Worm (Caenorhabditis elegans): Measurements from ENCODE around the gene K03A11.4.

K03A11.4 gene

ce11 chrX:13048258-13048657, 29.7 kb upstream of the K03A11.4 start, which contains the start of gene C53C7.3:
Gene C53C7.3, plus strand, starts transcription at chrX:13048558.
- TF ChIP-seq ceh-13 (GFP tag; optimal IDR thresholded peaks at IDR 0.05) (no peak), tbx-37 (GFP tag; conservative IDR thresholded peaks at IDR 0.05) (no peak), hmbx-1 (tag; optimal IDR thresholded peaks at IDR 0.05) (no peak), flt-1 (GFP tag; IDR thresholded peaks at IDR 0.05) (no peak), ceh-36 (tag; optimal IDR thresholded peaks at IDR 0.05) (no peak), tbx-11 (GFP tag; IDR thresholded peaks at IDR 0.05) (no peak), ets-7 (tag; optimal IDR thresholded peaks at IDR 0.05) (no peak), F13C5.2 (tag; optimal IDR thresholded peaks at IDR 0.05) (no peak), pes-1 (GFP tag; IDR thresholded peaks at IDR 0.05) (no peak)

ce11 chrX:13051405-13051804, 26.6 kb upstream of the K03A11.4 start, which contains the start of gene K03A11.1:
Gene K03A11.1, plus strand, starts transcription at chrX:13051705.
- no peak for TF ChIP-seq hmbx-1 (tag; optimal IDR thresholded peaks at IDR 0.05)
- TF ChIP-seq hmg-4 (GFP tag; optimal IDR thresholded peaks at IDR 0.05), result no peak
- no peak for TF ChIP-seq ceh-36 (tag; optimal IDR thresholded peaks at IDR 0.05)

- TF ChIP-seq ceh-13 (GFP tag; optimal IDR thresholded peaks at IDR 0.05) (no peak), aly-1 (tag; optimal IDR thresholded peaks at IDR 0.05) (no peak), ceh-36 (tag; optimal IDR thresholded peaks at IDR 0.05) (no peak), flt-1 (GFP tag; IDR thresholded peaks at IDR 0.05) (no peak), ets-7 (tag; optimal IDR thresholded peaks at IDR 0.05) (no peak), tbx-11 (GFP tag; IDR thresholded peaks at IDR 0.05) (no peak), B0310.2 (tag; optimal IDR thresholded peaks at IDR 0.05) (no peak), hmg-4 (GFP tag; optimal IDR thresholded peaks at IDR 0.05) (no peak)
Observed at ce11 chrX:13055560-13055959, 22.4 kb upstream of the K03A11.4 start, which contains the start of gene K03A11.6. Gene K03A11.6, plus strand, starts transcription at chrX:13055860.

- TF ChIP-seq pes-1 (GFP tag; IDR thresholded peaks at IDR 0.05) (no peak), tbx-37 (GFP tag; conservative IDR thresholded peaks at IDR 0.05) (no peak), hmbx-1 (tag; optimal IDR thresholded peaks at IDR 0.05) (no peak), B0310.2 (tag; optimal IDR thresholded peaks at IDR 0.05) (no peak), tbx-11 (GFP tag; IDR thresholded peaks at IDR 0.05) (no peak)
Observed at ce11 chrX:13059984-13060383, 18.0 kb upstream of the K03A11.4 start.

- TF ChIP-seq pes-1 (GFP tag; IDR thresholded peaks at IDR 0.05) (no peak), hnd-1 (tag; optimal IDR thresholded peaks at IDR 0.05) (no peak), tbx-11 (GFP tag; IDR thresholded peaks at IDR 0.05) (no peak), sea-1 (GFP tag; conservative IDR thresholded peaks at IDR 0.05) (no peak), ets-7 (tag; optimal IDR thresholded peaks at IDR 0.05) (no peak), aly-1 (tag; optimal IDR thresholded peaks at IDR 0.05) (no peak), flt-1 (GFP tag; IDR thresholded peaks at IDR 0.05) (no peak), ama-1 (optimal IDR thresholded peaks at IDR 0.05) (no peak), tbx-37 (GFP tag; conservative IDR thresholded peaks at IDR 0.05) (no peak), B0310.2 (tag; optimal IDR thresholded peaks at IDR 0.05) (no peak), ceh-36 (tag; optimal IDR thresholded peaks at IDR 0.05) (no peak), tra-4 (tag; optimal IDR thresholded peaks at IDR 0.05) (no peak), ceh-13 (GFP tag; optimal IDR thresholded peaks at IDR 0.05) (no peak), hmbx-1 (tag; optimal IDR thresholded peaks at IDR 0.05) (no peak), F13C5.2 (tag; optimal IDR thresholded peaks at IDR 0.05) (no peak), scrt-1 (GFP tag; IDR thresholded peaks at IDR 0.05) (no peak), hmg-4 (GFP tag; optimal IDR thresholded peaks at IDR 0.05) (no peak)
Observed at ce11 chrX:13061366-13061765, 16.6 kb upstream of the K03A11.4 start.

- TF ChIP-seq tbx-37 (GFP tag; conservative IDR thresholded peaks at IDR 0.05), result no peak
- TF ChIP-seq ceh-36 (tag; optimal IDR thresholded peaks at IDR 0.05), result no peak
Observed at ce11 chrX:13062934-13063585, 14.9 kb upstream of the K03A11.4 start, which contains the start of gene K03A11.5. Gene K03A11.5, plus strand, starts transcription at chrX:13063535.

ce11 chrX:13071120-13071519, 6.9 kb upstream of the K03A11.4 start, which contains the start of gene cpx-2:
Gene cpx-2, minus strand, starts transcription at chrX:13071220.
- TF ChIP-seq pes-1 (GFP tag; IDR thresholded peaks at IDR 0.05) (no peak), aly-1 (tag; optimal IDR thresholded peaks at IDR 0.05) (no peak)

ce11 chrX:13074373-13074772, 3.6 kb upstream of the K03A11.4 start, which contains the start of gene ceh-28:
Gene ceh-28, plus strand, starts transcription at chrX:13074673.
- no peak for TF ChIP-seq flt-1 (GFP tag; IDR thresholded peaks at IDR 0.05)
- TF ChIP-seq hmg-4 (GFP tag; optimal IDR thresholded peaks at IDR 0.05), result no peak
- no peak for TF ChIP-seq tbx-11 (GFP tag; IDR thresholded peaks at IDR 0.05)
- TF ChIP-seq F13C5.2 (tag; optimal IDR thresholded peaks at IDR 0.05), result no peak
- no peak for TF ChIP-seq ceh-13 (GFP tag; optimal IDR thresholded peaks at IDR 0.05)
- TF ChIP-seq B0310.2 (tag; optimal IDR thresholded peaks at IDR 0.05), result no peak
- TF ChIP-seq scrt-1 (GFP tag; IDR thresholded peaks at IDR 0.05), result no peak
- no peak for TF ChIP-seq pes-1 (GFP tag; IDR thresholded peaks at IDR 0.05)
- TF ChIP-seq hnd-1 (tag; optimal IDR thresholded peaks at IDR 0.05), result no peak
- no peak for TF ChIP-seq sea-1 (GFP tag; conservative IDR thresholded peaks at IDR 0.05)
- no peak for TF ChIP-seq tra-4 (tag; optimal IDR thresholded peaks at IDR 0.05)
- no peak for TF ChIP-seq ets-7 (tag; optimal IDR thresholded peaks at IDR 0.05)

- TF ChIP-seq hmbx-1 (tag; optimal IDR thresholded peaks at IDR 0.05) (no peak), scrt-1 (GFP tag; IDR thresholded peaks at IDR 0.05) (no peak), F13C5.2 (tag; optimal IDR thresholded peaks at IDR 0.05) (no peak), ceh-13 (GFP tag; optimal IDR thresholded peaks at IDR 0.05) (no peak), hnd-1 (tag; optimal IDR thresholded peaks at IDR 0.05) (no peak), hmg-4 (GFP tag; optimal IDR thresholded peaks at IDR 0.05) (no peak), flt-1 (GFP tag; IDR thresholded peaks at IDR 0.05) (no peak), tra-4 (tag; optimal IDR thresholded peaks at IDR 0.05) (no peak), sea-1 (GFP tag; conservative IDR thresholded peaks at IDR 0.05) (no peak), ama-1 (optimal IDR thresholded peaks at IDR 0.05) (no peak), tbx-11 (GFP tag; IDR thresholded peaks at IDR 0.05) (no peak), ets-7 (tag; optimal IDR thresholded peaks at IDR 0.05) (no peak), B0310.2 (tag; optimal IDR thresholded peaks at IDR 0.05) (no peak), ceh-36 (tag; optimal IDR thresholded peaks at IDR 0.05) (no peak), aly-1 (tag; optimal IDR thresholded peaks at IDR 0.05) (no peak), tbx-37 (GFP tag; conservative IDR thresholded peaks at IDR 0.05) (no peak)
Observed at ce11 chrX:13082326-13082725, 4.4 kb downstream of the K03A11.4 start, which contains the start of gene str-10. Gene str-10, plus strand, starts transcription at chrX:13082626.
